Fruit fly (Drosophila melanogaster): ENCODE data around the gene CG10096.
A peak's percentile ranks its signal among the peaks of the same experiment; 100 is the strongest.

The CG10096 gene

DNA sequence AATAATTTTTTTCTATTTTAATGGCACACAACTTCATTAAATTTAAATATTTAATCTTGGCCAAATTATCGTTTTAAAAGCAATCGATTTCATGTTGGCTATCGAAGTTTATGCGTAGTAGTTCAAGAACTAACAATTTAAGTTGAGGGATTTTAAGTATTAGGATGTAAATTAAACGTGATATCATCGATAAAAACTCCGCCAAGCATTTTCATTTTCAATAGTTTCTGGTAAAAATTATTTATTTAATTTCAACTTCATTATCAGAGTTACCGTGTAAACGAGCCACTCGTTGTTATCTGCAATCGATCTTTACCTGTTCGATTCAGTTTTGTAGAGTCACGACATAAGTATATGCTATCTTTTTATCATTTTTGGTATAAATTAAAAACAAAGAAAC, 7.2 kb upstream of the CG10096 start (continued):
- peak; percentile 89 for TF ChIP-seq sisA (GFP tag; IDR thresholded peaks at IDR 0.05)
- peak; percentile 99 for TF ChIP-seq CG6813 (GFP tag; optimal IDR thresholded peaks at IDR 0.05)
- TF ChIP-seq so (GFP tag; IDR thresholded peaks at IDR 0.05) = peak; percentile 98
- no peak for TF ChIP-seq tio (GFP tag; optimal IDR thresholded peaks at IDR 0.05)
- TF ChIP-seq Dfd (GFP tag; optimal IDR thresholded peaks at IDR 0.05) = no peak
- TF ChIP-seq fd96Cb (tag; optimal IDR thresholded peaks at IDR 0.05) = peak; percentile 99
- peak; percentile 71; the same call in 1 of the 2 replicates for TF ChIP-seq CkIIα-i1 (GFP tag; IDR thresholded peaks at IDR 0.05)
- peak; percentile 90 for TF ChIP-seq CG31224 (GFP tag; IDR thresholded peaks at IDR 0.05)
- TF ChIP-seq CG12942 (GFP tag; optimal IDR thresholded peaks at IDR 0.05) = peak; percentile 92
- TF ChIP-seq CG3847 (GFP tag; IDR thresholded peaks at IDR 0.05) = peak; percentile 94
- TF ChIP-seq chif (GFP tag; optimal IDR thresholded peaks at IDR 0.05) = peak; percentile 95 to 99
- peak; percentile 75 for TF ChIP-seq CG3163 (GFP tag; optimal IDR thresholded peaks at IDR 0.05)
- TF ChIP-seq ac (GFP tag; optimal IDR thresholded peaks at IDR 0.05) = peak; percentile 95
- peak; percentile 99 for TF ChIP-seq Six4 (GFP tag; optimal IDR thresholded peaks at IDR 0.05)
- peak; percentile 63 for TF ChIP-seq ro (GFP tag; IDR thresholded peaks at IDR 0.05)
- TF ChIP-seq peb (GFP tag; IDR thresholded peaks at IDR 0.05) = peak; percentile 92
- peak; percentile 95 for TF ChIP-seq bab2 (GFP tag; optimal IDR thresholded peaks at IDR 0.05)
- TF ChIP-seq Stat92E (GFP tag; optimal IDR thresholded peaks at IDR 0.05) = peak in 1 of 3 experiments; percentile 95
- TF ChIP-seq CG6254 (GFP tag; optimal IDR thresholded peaks at IDR 0.05) = peak; percentile 98
- TF ChIP-seq HLH3B (GFP tag; IDR thresholded peaks at IDR 0.05) = peak; percentile 97
- peak; percentile 99 for TF ChIP-seq kni (GFP tag; optimal IDR thresholded peaks at IDR 0.05)
- peak; percentile 85 for TF ChIP-seq E2f2 (GFP tag; IDR thresholded peaks at IDR 0.05)
- TF ChIP-seq CG2129 (GFP tag; IDR thresholded peaks at IDR 0.05; ENCODE audit: partially characterized antibody) = no peak
- peak; percentile 86 for TF ChIP-seq Hey (tag; optimal IDR thresholded peaks at IDR 0.05)
- peak; percentile 97 for TF ChIP-seq twi (tag; optimal IDR thresholded peaks at IDR 0.05)
- peak; percentile 99 for TF ChIP-seq Fer3 (tag; optimal IDR thresholded peaks at IDR 0.05)
- peak; percentile 92 for TF ChIP-seq gsb (GFP tag; IDR thresholded peaks at IDR 0.05)
- peak; percentile 95 for TF ChIP-seq CG10274 (GFP tag; optimal IDR thresholded peaks at IDR 0.05)
- TF ChIP-seq Aef1 (GFP tag; IDR thresholded peaks at IDR 0.05) = peak; percentile 95
- TF ChIP-seq CG14014 (GFP tag; IDR thresholded peaks at IDR 0.05) = peak; percentile 97
- TF ChIP-seq CG1529 (GFP tag; optimal IDR thresholded peaks at IDR 0.05) = peak; percentile 96
- TF ChIP-seq CG10979 (tag; optimal IDR thresholded peaks at IDR 0.05) = peak; percentile 99
- TF ChIP-seq CG1603 (tag; optimal IDR thresholded peaks at IDR 0.05) = peak; percentile 97
- peak; percentile 84 for TF ChIP-seq CG11093 (GFP tag; IDR thresholded peaks at IDR 0.05)
- TF ChIP-seq ind (GFP tag; optimal IDR thresholded peaks at IDR 0.05) = peak; percentile 98
- TF ChIP-seq az2 (GFP tag; optimal IDR thresholded peaks at IDR 0.05) = peak; percentile 97
- TF ChIP-seq dmrt11E (tag; optimal IDR thresholded peaks at IDR 0.05) = peak; percentile 99
- TF ChIP-seq CG10366 (GFP tag; IDR thresholded peaks at IDR 0.05) = peak; percentile 95
- TF ChIP-seq p53 (GFP tag; optimal IDR thresholded peaks at IDR 0.05) = peak; percentile 80
- TF ChIP-seq CG4617 (GFP tag; optimal IDR thresholded peaks at IDR 0.05; ENCODE audit: borderline replicate concordance) = peak; percentile 84
- TF ChIP-seq CG1647 (GFP tag; optimal IDR thresholded peaks at IDR 0.05) = peak; percentile 98
- TF ChIP-seq Pdp1 (GFP tag; optimal IDR thresholded peaks at IDR 0.05) = peak; percentile 94 to 96
- TF ChIP-seq D19A (tag; optimal IDR thresholded peaks at IDR 0.05) = peak; percentile 99
- no peak for TF ChIP-seq vnd (GFP tag; IDR thresholded peaks at IDR 0.05; ENCODE audit: partially characterized antibody)
- TF ChIP-seq corto (GFP tag; optimal IDR thresholded peaks at IDR 0.05) = peak; percentile 82
- TF ChIP-seq otp (GFP tag; IDR thresholded peaks at IDR 0.05) = peak; percentile 95
- peak; percentile 90 for TF ChIP-seq her (GFP tag; optimal IDR thresholded peaks at IDR 0.05)
- TF ChIP-seq Atf6 (GFP tag; IDR thresholded peaks at IDR 0.05) = peak; percentile 96
- peak; percentile 96 for TF ChIP-seq ranshi (GFP tag; IDR thresholded peaks at IDR 0.05)
- peak; percentile 99 for TF ChIP-seq CG17829 (tag; optimal IDR thresholded peaks at IDR 0.05)
- peak; percentile 69 for TF ChIP-seq CG7357 (GFP tag; IDR thresholded peaks at IDR 0.05)
